Fruit fly (Drosophila melanogaster): ENCODE measurements around the gene CG2991.

The CG2991 gene

DNA sequence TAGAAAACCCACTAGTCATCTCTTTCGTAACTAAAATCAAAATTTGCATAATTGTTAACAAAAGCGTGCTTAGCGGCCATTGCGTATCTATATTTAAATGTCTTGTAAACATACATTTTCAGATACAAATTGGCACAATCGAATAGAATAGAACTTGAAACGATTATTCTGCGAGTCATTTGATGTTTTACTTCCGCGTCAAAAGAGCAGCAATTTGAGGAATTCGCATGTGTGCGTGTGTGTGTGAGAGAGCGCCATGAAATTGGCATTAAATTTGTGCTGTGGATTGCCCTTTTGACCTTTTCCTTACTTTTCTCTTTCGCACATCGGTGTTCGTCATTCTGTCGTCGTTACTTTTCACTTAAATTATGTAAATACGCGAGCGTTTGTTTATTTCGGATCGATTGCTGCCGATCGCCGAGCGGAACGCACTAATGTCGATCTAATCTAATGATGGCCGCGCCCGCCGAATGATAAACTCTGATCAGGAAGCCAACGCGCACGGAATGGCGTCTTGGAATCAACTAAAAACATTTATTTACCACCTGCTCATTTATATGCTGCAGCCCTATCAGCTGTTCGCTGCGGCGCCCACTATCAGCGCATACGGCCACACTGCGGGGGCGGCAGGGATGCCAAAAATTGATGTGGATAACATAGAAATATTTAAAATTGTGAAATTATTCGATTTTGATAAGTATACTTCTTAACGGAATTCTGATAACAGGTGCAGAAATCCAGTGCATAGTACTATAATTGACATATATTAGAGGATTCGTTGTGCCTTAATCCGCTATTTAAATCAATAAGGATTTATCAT, 27.9 kb downstream of the CG2991 start (continued):
- TF ChIP-seq Atf6 (GFP tag; IDR thresholded peaks at IDR 0.05), result peak; percentile 31
- TF ChIP-seq gsb-n (tag; optimal IDR thresholded peaks at IDR 0.05), result no peak
- TF ChIP-seq CG3847 (GFP tag; IDR thresholded peaks at IDR 0.05), result peak; percentile 70
- peak; percentile 36; the same call in 1 of the 2 replicates for TF ChIP-seq lmd (GFP tag; IDR thresholded peaks at IDR 0.05)
- peak; percentile 70; the same call in 1 of the 2 replicates for TF ChIP-seq bbx (GFP tag; IDR thresholded peaks at IDR 0.05; ENCODE audit: partially characterized antibody)
- TF ChIP-seq CG31388 (GFP tag; optimal IDR thresholded peaks at IDR 0.05), result no peak
- no peak for TF ChIP-seq CG11560 (tag; IDR thresholded peaks at IDR 0.05)
- peak; percentile 65 for TF ChIP-seq CrebB (tag; optimal IDR thresholded peaks at IDR 0.05)
- TF ChIP-seq CG6175 (GFP tag; IDR thresholded peaks at IDR 0.05), result peak; percentile 55; the same call in 1 of the 3 replicates
- TF ChIP-seq CG13123 (GFP tag; optimal IDR thresholded peaks at IDR 0.05), result no peak
- no peak for TF ChIP-seq CG12942 (GFP tag; optimal IDR thresholded peaks at IDR 0.05)
- TF ChIP-seq CG7372 (GFP tag; IDR thresholded peaks at IDR 0.05), result no peak; the same call in 1 of the 2 replicates
- peak; percentile 71 for TF ChIP-seq phol (tag; optimal IDR thresholded peaks at IDR 0.05)
- peak in 1 of 2 experiments; percentile 14 for TF ChIP-seq Pdp1 (GFP tag; optimal IDR thresholded peaks at IDR 0.05)
- peak; percentile 39 for TF ChIP-seq CG9727 (GFP tag; optimal IDR thresholded peaks at IDR 0.05)
- no peak for TF ChIP-seq Scr (GFP tag; IDR thresholded peaks at IDR 0.05; ENCODE audit: partially characterized antibody)
- TF ChIP-seq Gug (GFP tag; IDR thresholded peaks at IDR 0.05), result peak; percentile 54; the same call in 2 of the 4 replicates
- peak; percentile 65 for TF ChIP-seq ash1 (GFP tag; optimal IDR thresholded peaks at IDR 0.05)
- 0 out of 2 replicates have a peak, but pooled peaks have one; percentile 21 for TF ChIP-seq CG4730 (GFP tag; IDR thresholded peaks at IDR 0.05)
- 0 out of 3 replicates have a peak, but pooled peaks have one; percentile 36 for TF ChIP-seq Optix (GFP tag; IDR thresholded peaks at IDR 0.05)
- peak; percentile 55; the same call in 1 of the 2 replicates for TF ChIP-seq CG11247 (GFP tag; IDR thresholded peaks at IDR 0.05)
- no peak for TF ChIP-seq dati (GFP tag; IDR thresholded peaks at IDR 0.05)
- no peak for TF ChIP-seq CG16863 (GFP tag; optimal IDR thresholded peaks at IDR 0.05)
- TF ChIP-seq aop (GFP tag; IDR thresholded peaks at IDR 0.05), result peak; percentile 42; the same call in 1 of the 2 replicates
- TF ChIP-seq Chrac-16 (GFP tag; optimal IDR thresholded peaks at IDR 0.05), result no peak
- TF ChIP-seq CG2199 (GFP tag; IDR thresholded peaks at IDR 0.05), result peak; percentile 70
- no peak for TF ChIP-seq Neu2 (GFP tag; optimal IDR thresholded peaks at IDR 0.05; ENCODE audit: borderline replicate concordance)
- peak; percentile 84 for TF ChIP-seq CG12659 (GFP tag; optimal IDR thresholded peaks at IDR 0.05)
- no peak for TF ChIP-seq vfl (GFP tag; optimal IDR thresholded peaks at IDR 0.05)
- TF ChIP-seq CG11398 (GFP tag; optimal IDR thresholded peaks at IDR 0.05), result no peak
- TF ChIP-seq CG11085 (GFP tag; IDR thresholded peaks at IDR 0.05), result peak; percentile 48; the same call in 1 of the 2 replicates
- peak; percentile 63 for TF ChIP-seq Mad (GFP tag; optimal IDR thresholded peaks at IDR 0.05)
- no peak for TF ChIP-seq CG18262 (tag; optimal IDR thresholded peaks at IDR 0.05)
- TF ChIP-seq CG8359 (GFP tag; optimal IDR thresholded peaks at IDR 0.05; ENCODE audit: borderline replicate concordance), result no peak
- peak; percentile 4 for TF ChIP-seq CG8388 (GFP tag; optimal IDR thresholded peaks at IDR 0.05)
- no peak for TF ChIP-seq CG30431 (GFP tag; optimal IDR thresholded peaks at IDR 0.05)
- peak; percentile 5 for TF ChIP-seq CG12219 (GFP tag; optimal IDR thresholded peaks at IDR 0.05)
- peak; percentile 8 for TF ChIP-seq CG3163 (GFP tag; optimal IDR thresholded peaks at IDR 0.05)
- no peak for TF ChIP-seq CG12744 (GFP tag; optimal IDR thresholded peaks at IDR 0.05)
- TF ChIP-seq CG1024 (GFP tag; IDR thresholded peaks at IDR 0.05), result no peak
- TF ChIP-seq HmgZ (tag; optimal IDR thresholded peaks at IDR 0.05), result peak; percentile 69
- TF ChIP-seq CG7928 (GFP tag; optimal IDR thresholded peaks at IDR 0.05), result peak; percentile 99
- peak; percentile 61 for TF ChIP-seq Sry-β (GFP tag; optimal IDR thresholded peaks at IDR 0.05)
- peak; percentile 61; the same call in 1 of the 3 replicates for TF ChIP-seq otp (GFP tag; IDR thresholded peaks at IDR 0.05)
- TF ChIP-seq schlank (tag; optimal IDR thresholded peaks at IDR 0.05), result no peak
- peak; percentile 33 for TF ChIP-seq Dek (tag; optimal IDR thresholded peaks at IDR 0.05)
- TF ChIP-seq en (GFP tag; optimal IDR thresholded peaks at IDR 0.05), result no peak
- TF ChIP-seq Awh (GFP tag; IDR thresholded peaks at IDR 0.05), result peak; percentile 35; the same call in 1 of the 2 replicates

All from whole organism, embryonic.